Worm (Caenorhabditis elegans) whole organism, L1 larva: Measurements from ENCODE around the gene F55C12.6.

Experiments used
- C34B4.2 ChIP-seq: sonication (generic microtip); optimal IDR thresholded peaks from 2 replicates; lab custom pipeline; 2017; ENCODE audit warnings: mild to moderate bottlenecking, missing genetic modification characterization, missing compliant biosample characterization
- F16B12.6 ChIP-seq: fragments of 150-350 bp; optimal IDR thresholded peaks from 2 replicates; lab custom pipeline; 2014; ENCODE audit warnings: missing biosample characterization, missing genetic modification characterization
- blmp-1 ChIP-seq: fragments of 150-350 bp; optimal IDR thresholded peaks from 2 replicates; lab custom pipeline; 2014; ENCODE audit warnings: missing biosample characterization, missing genetic modification characterization
- ceh-82 ChIP-seq, 3 experiments: fragments of 150-350 bp in 1 of 3; sonication (generic microtip) in 2 of 3; optimal IDR thresholded peaks; 2 replicates each; lab custom pipeline; 2014 to 2017; ENCODE audit warnings: missing biosample characterization in 3 of 3, missing genetic modification characterization in 3 of 3
- ceh-90 ChIP-seq: sonication (generic microtip); optimal IDR thresholded peaks from 2 replicates; lab custom pipeline; 2016; ENCODE audit warnings: missing genetic modification characterization, missing compliant biosample characterization
- dpl-1 ChIP-seq, 3 experiments: fragments of 150-350 bp in 2 of 3; sonication (generic microtip) in 1 of 3; optimal IDR thresholded peaks; 2 replicates each; lab custom pipeline; 2014 to 2017; ENCODE audit warnings: missing biosample characterization in 3 of 3, missing genetic modification characterization in 3 of 3, missing genetic modification reagents in 3 of 3
- efl-1 ChIP-seq, 4 experiments: fragments of 150-350 bp; optimal IDR thresholded peaks in 3 of 4; peaks in 1 of 4; 1 replicate in 1 of 4; 2 replicates in 3 of 4; lab custom pipeline; 2014; ENCODE audit warnings: missing biosample characterization in 2 of 4, missing genetic modification characterization in 2 of 4, missing genetic modification reagents in 2 of 4
- egl-27 ChIP-seq, 2 experiments: fragments of 150-350 bp in 1 of 2; sonication (generic microtip); optimal IDR thresholded peaks; 3 replicates each; lab custom pipeline; 2017 to 2018; ENCODE audit warnings: missing biosample characterization in 2 of 2, missing genetic modification characterization in 2 of 2, missing genetic modification reagents in 2 of 2
- elt-2 ChIP-seq: sonication (generic microtip); optimal IDR thresholded peaks from 2 replicates; lab custom pipeline; 2016; ENCODE audit warnings: missing genetic modification characterization, mild to moderate bottlenecking, inconsistent platforms, missing compliant biosample characterization, missing genetic modification reagents
- elt-3 ChIP-seq, 6 experiments: fragments of 150-350 bp in 1 of 6; sonication (generic microtip); optimal IDR thresholded peaks; 2 replicates each; lab custom pipeline; 2017 to 2018; ENCODE audit warnings: missing biosample characterization in 6 of 6, missing genetic modification characterization in 6 of 6, inconsistent platforms in 1 of 6
- fkh-10 ChIP-seq: sonication (generic microtip); optimal IDR thresholded peaks from 2 replicates; lab custom pipeline; 2017; ENCODE audit warnings: missing biosample characterization, missing genetic modification reagents, missing genetic modification characterization
- fkh-8 ChIP-seq: sonication (generic microtip); optimal IDR thresholded peaks from 2 replicates; lab custom pipeline; 2016; ENCODE audit warnings: mild to moderate bottlenecking, missing genetic modification characterization, missing compliant biosample characterization
- isw-1 ChIP-seq: fragments of 200-800 bp; sonication (Bioruptor generic); IDR thresholded peaks from 2 replicates; pipeline ENCODE4 v1.3.6; 2022; ENCODE audit warnings: missing genetic modification characterization, missing compliant biosample characterization
- jun-1 ChIP-seq: fragments of 150-350 bp; optimal IDR thresholded peaks from 2 replicates; lab custom pipeline; 2014; ENCODE audit warnings: missing biosample characterization, missing genetic modification reagents, missing genetic modification characterization
- lin-13 ChIP-seq: fragments of 150-350 bp; optimal IDR thresholded peaks from 2 replicates; lab custom pipeline; 2014; ENCODE audit warnings: missing biosample characterization, missing genetic modification reagents, missing genetic modification characterization
- lin-14 ChIP-seq: fragments of 200-800 bp; sonication (Bioruptor generic); optimal IDR thresholded peaks from 2 replicates; lab custom pipeline; 2018; ENCODE audit warnings: mild to moderate bottlenecking, missing genetic modification characterization, moderate library complexity, missing compliant biosample characterization
- lin-15B ChIP-seq: fragments of 150-350 bp; sonication (generic microtip); optimal IDR thresholded peaks from 3 replicates; lab custom pipeline; 2014; ENCODE audit warnings: missing biosample characterization, missing genetic modification characterization
- lin-39 ChIP-seq: fragments of 150-350 bp; optimal IDR thresholded peaks from 2 replicates; lab custom pipeline; 2014; ENCODE audit warnings: missing biosample characterization, missing genetic modification reagents, missing genetic modification characterization
- lsy-2 ChIP-seq, 2 experiments: fragments of 150-350 bp; optimal IDR thresholded peaks; 2 replicates each; lab custom pipeline; 2014; ENCODE audit warnings: missing biosample characterization in 2 of 2, missing genetic modification characterization in 2 of 2
- nhr-11 ChIP-seq: fragments of 150-350 bp; optimal IDR thresholded peaks from 2 replicates; lab custom pipeline; 2014; ENCODE audit warnings: missing biosample characterization, missing genetic modification characterization
- nhr-12 ChIP-seq: sonication (generic microtip); optimal IDR thresholded peaks from 2 replicates; lab custom pipeline; 2017; ENCODE audit warnings: missing biosample characterization, missing genetic modification characterization
- nhr-19 ChIP-seq: fragments of 200-800 bp; sonication (Bioruptor generic); conservative IDR thresholded peaks from 2 replicates; pipeline ENCODE4 v1.3.6; 2022; ENCODE audit warnings: missing genetic modification characterization, missing compliant biosample characterization
- nhr-20 ChIP-seq: sonication (generic microtip); optimal IDR thresholded peaks from 2 replicates; lab custom pipeline; 2016; ENCODE audit warnings: mild to moderate bottlenecking, missing genetic modification characterization, missing compliant biosample characterization
- nhr-237 ChIP-seq: fragments of 150-350 bp; optimal IDR thresholded peaks from 2 replicates; lab custom pipeline; 2014; ENCODE audit warnings: missing biosample characterization, missing genetic modification characterization
- nhr-47 ChIP-seq: sonication (generic microtip); optimal IDR thresholded peaks from 2 replicates; lab custom pipeline; 2016; ENCODE audit warnings: mild to moderate bottlenecking, missing genetic modification characterization, moderate library complexity, missing compliant biosample characterization
- nhr-71 ChIP-seq: sonication (generic microtip); optimal IDR thresholded peaks from 2 replicates; lab custom pipeline; 2016; ENCODE audit warnings: mild to moderate bottlenecking, missing genetic modification characterization, moderate library complexity, missing compliant biosample characterization
- nhr-85 ChIP-seq: sonication (generic microtip); peaks from one replicate; lab custom pipeline; 2016; ENCODE audit warnings: missing genetic modification characterization, inconsistent platforms, missing compliant biosample characterization
- pag-3 ChIP-seq: sonication (generic microtip); optimal IDR thresholded peaks from 2 replicates; lab custom pipeline; 2017; ENCODE audit warnings: missing genetic modification characterization, mild to moderate bottlenecking, missing compliant biosample characterization, antibody characterized with exemption, borderline replicate concordance; ENCODE audit not compliant: insufficient read depth
- rnt-1 ChIP-seq: sonication (generic microtip); optimal IDR thresholded peaks from 2 replicates; lab custom pipeline; 2016; ENCODE audit warnings: mild to moderate bottlenecking, missing genetic modification characterization, moderate library complexity, missing compliant biosample characterization
- snu-23 ChIP-seq: sonication (generic microtip); optimal IDR thresholded peaks from 2 replicates; lab custom pipeline; 2016; ENCODE audit warnings: missing genetic modification characterization, missing compliant biosample characterization
- unc-62 ChIP-seq: fragments of 150-350 bp; optimal IDR thresholded peaks from 2 replicates; lab custom pipeline; 2014; ENCODE audit warnings: missing biosample characterization, missing genetic modification reagents, missing genetic modification characterization
- unc-86 ChIP-seq: sonication (generic microtip); optimal IDR thresholded peaks from 2 replicates; lab custom pipeline; 2016; ENCODE audit warnings: missing genetic modification characterization, missing compliant biosample characterization
- unc-98 ChIP-seq: fragments of 200-800 bp; sonication (Bioruptor generic); IDR thresholded peaks from 2 replicates; pipeline ENCODE4 v1.3.6; 2022; ENCODE audit warnings: missing genetic modification characterization, missing compliant biosample characterization
- xbp-1 ChIP-seq: sonication (generic microtip); optimal IDR thresholded peaks from 2 replicates; lab custom pipeline; 2016; ENCODE audit warnings: missing genetic modification characterization, missing compliant biosample characterization
- zag-1 ChIP-seq: fragments of 150-350 bp; optimal IDR thresholded peaks from 2 replicates; lab custom pipeline; 2014; ENCODE audit warnings: missing biosample characterization, missing genetic modification characterization
- zip-4 ChIP-seq: fragments of 200-800 bp; sonication (Bioruptor generic); optimal IDR thresholded peaks from 2 replicates; lab custom pipeline; 2018; ENCODE audit warnings: mild to moderate bottlenecking, missing genetic modification characterization, moderate library complexity, missing compliant biosample characterization
- ztf-4 ChIP-seq: fragments of 150-350 bp; optimal IDR thresholded peaks from 2 replicates; lab custom pipeline; 2014; ENCODE audit warnings: missing biosample characterization, missing genetic modification characterization

The F55C12.6 gene

ce11 chrII:5874130-5874529, 1.8 kb downstream of the F55C12.6 start (continued):
- TF ChIP-seq fkh-10: no peak
- no peak for TF ChIP-seq nhr-12
- TF ChIP-seq lin-39 (tag; lab: Kevin White, UChicago): no peak
- peak; percentile 23 for TF ChIP-seq fkh-8 (tag; lab: Kevin White, UChicago)
- TF ChIP-seq ceh-82 (tag; optimal IDR thresholded peaks at IDR 0.05; lab: Kevin White, UChicago): no peak

DNA sequence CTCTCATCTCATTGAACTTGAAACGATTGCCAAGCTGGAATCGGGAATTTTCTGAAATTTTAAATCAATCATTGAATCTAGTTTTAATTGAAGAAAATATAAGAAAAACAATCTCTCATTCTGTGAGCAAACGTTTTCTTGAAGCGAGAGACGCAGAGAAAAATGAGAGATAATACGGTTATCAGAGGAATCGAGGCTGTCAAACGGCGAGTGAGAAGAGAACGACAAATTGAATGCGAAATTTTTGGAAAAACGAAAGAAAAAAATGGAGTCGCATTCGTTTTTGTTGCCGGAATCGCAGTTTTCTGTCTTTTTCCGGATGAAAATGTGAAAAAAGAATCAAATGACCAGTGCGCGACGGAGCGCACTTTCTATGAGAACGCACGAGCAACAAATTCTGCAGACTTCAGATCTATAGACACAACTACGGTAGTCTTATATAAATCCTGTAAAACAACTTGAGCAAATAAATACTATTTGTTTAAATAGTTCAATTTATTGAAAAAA, 2.3 kb downstream of the F55C12.6 start, which contains the start of gene tex-2:
Gene tex-2 (minus strand): TSS at position 51 of the 507 bp plus-strand sequence.
- TF ChIP-seq jun-1 (peak; percentile 27), unc-98 (0 out of 2 replicates have a peak, but pooled peaks have one; percentile 14), pag-3 (no peak), efl-1 (optimal IDR thresholded peaks at IDR 0.05; lab: Kevin White, UChicago) (peak; percentile 36 to 44), efl-1 (GFP tag; optimal IDR thresholded peaks at IDR 0.05 in 1 of 2; lab: Kevin White, UChicago) (no peak), ceh-90 (tag; lab: Kevin White, UChicago) (no peak), nhr-71 (tag; lab: Kevin White, UChicago) (peak; percentile 31), C34B4.2 (no peak), nhr-19 (GFP tag; lab: Robert Waterston, UW) (no peak), ceh-82 (tag; optimal IDR thresholded peaks at IDR 0.05; lab: Kevin White, UChicago) (peak in 2 of 3 experiments; percentile 24), elt-2 (peak; percentile 57), F16B12.6 (tag; lab: Kevin White, UChicago) (no peak), snu-23 (peak; percentile 22), xbp-1 (tag; lab: Kevin White, UChicago) (peak; percentile 19), nhr-20 (tag; lab: Kevin White, UChicago) (peak; percentile 41), elt-3 (tag; optimal IDR thresholded peaks at IDR 0.05; lab: Kevin White, UChicago) (no peak), lsy-2 (tag; optimal IDR thresholded peaks at IDR 0.05; lab: Kevin White, UChicago) (peak; percentile 7 to 22), isw-1 (GFP tag; lab: Robert Waterston, UW) (peak; percentile 18), lin-14 (GFP tag; lab: Kevin White, UChicago) (peak; percentile 62), dpl-1 (GFP tag; optimal IDR thresholded peaks at IDR 0.05; lab: Kevin White, UChicago) (peak in 2 of 3 experiments; percentile 3 to 14), fkh-8 (tag; lab: Kevin White, UChicago) (no peak), zip-4 (GFP tag; lab: Kevin White, UChicago) (no peak), nhr-11 (tag; lab: Kevin White, UChicago) (no peak), ztf-4 (tag; lab: Kevin White, UChicago) (no peak), rnt-1 (tag; lab: Kevin White, UChicago) (peak; percentile 32), lin-15B (tag; lab: Kevin White, UChicago) (peak; percentile 38), unc-62 (GFP tag; lab: Kevin White, UChicago) (no peak), unc-86 (peak; percentile 4), nhr-12 (no peak), nhr-237 (tag; lab: Kevin White, UChicago) (no peak), blmp-1 (tag; lab: Kevin White, UChicago) (no peak), nhr-47 (peak; percentile 54), nhr-85 (no peak), lin-13 (peak; percentile 48)

DNA sequence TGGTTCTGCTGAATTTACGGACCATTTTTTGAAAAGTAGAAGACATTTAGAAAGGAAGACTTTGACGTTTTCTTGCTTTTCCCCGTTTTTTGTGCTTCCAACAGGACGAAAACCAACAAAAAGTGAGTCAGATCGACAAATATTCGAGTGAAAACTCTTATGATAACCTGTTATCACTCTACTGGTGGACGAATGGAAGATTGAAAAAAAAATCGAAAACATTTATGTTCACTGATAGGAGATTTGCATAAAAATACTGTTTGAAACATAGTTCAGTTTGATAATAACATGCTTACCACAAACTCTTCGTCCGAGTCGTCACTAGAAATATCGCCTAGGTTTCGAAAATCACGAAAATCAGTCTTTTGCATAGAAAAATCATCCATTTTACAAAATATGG, 3.5 kb downstream of the F55C12.6 start:
- TF ChIP-seq C34B4.2 (no peak), zip-4 (GFP tag; lab: Kevin White, UChicago) (no peak), zag-1 (tag; lab: Kevin White, UChicago) (no peak), egl-27 (tag; optimal IDR thresholded peaks at IDR 0.05; lab: Kevin White, UChicago) (no peak), elt-2 (peak; percentile 51)
